Fruit fly (Drosophila melanogaster) whole organism, embryonic: ENCODE data around the gene CG18661.

Experiments used
- Abd-B ChIP-seq: fragments of 200-800 bp; sonication (Bioruptor generic); optimal IDR thresholded peaks from 2 replicates; lab custom pipeline; 2018; ENCODE audit warnings: missing biosample characterization, mild to moderate bottlenecking, missing genetic modification characterization, moderate library complexity
- Atf3 ChIP-seq: fragments of 200-800 bp; sonication (Bioruptor generic); optimal IDR thresholded peaks from 3 replicates; lab custom pipeline; 2016; ENCODE audit warnings: missing biosample characterization, missing genetic modification characterization
- B-H1 ChIP-seq: fragments of 200-800 bp; sonication (Bioruptor generic); IDR thresholded peaks from 3 replicates; pipeline ENCODE4 v1.3.6; 2022; ENCODE audit warnings: missing biosample characterization, missing genetic modification characterization
- Bdp1 ChIP-seq: fragments of 200-800 bp; sonication (Bioruptor generic); optimal IDR thresholded peaks from 3 replicates; lab custom pipeline; 2016; ENCODE audit warnings: missing biosample characterization, missing genetic modification characterization
- Blimp-1 ChIP-seq: fragments of 200-800 bp; sonication (Bioruptor generic); optimal IDR thresholded peaks from 3 replicates; lab custom pipeline; 2018; ENCODE audit warnings: missing biosample characterization, missing genetic modification characterization, mild to moderate bottlenecking, moderate library complexity, missing genetic modification reagents
- CG10274 ChIP-seq: fragments of 200-800 bp; sonication (Bioruptor generic); optimal IDR thresholded peaks from 3 replicates; lab custom pipeline; 2017; ENCODE audit warnings: missing biosample characterization, mild to moderate bottlenecking, missing genetic modification characterization
- CG10321 ChIP-seq: fragments of 200-800 bp; sonication (Bioruptor generic); IDR thresholded peaks from 2 replicates; pipeline ENCODE4 v1.3.6; 2022; ENCODE audit warnings: missing biosample characterization, missing genetic modification characterization
- CG14710 ChIP-seq: fragments of 200-800 bp; sonication (Bioruptor generic); optimal IDR thresholded peaks from 3 replicates; lab custom pipeline; 2019; ENCODE audit warnings: missing biosample characterization, mild to moderate bottlenecking, missing genetic modification characterization, moderate library complexity
- CG1602 ChIP-seq: fragments of 200-800 bp; sonication (Bioruptor generic); optimal IDR thresholded peaks from 3 replicates; lab custom pipeline; 2016; ENCODE audit warnings: missing biosample characterization, missing genetic modification characterization
- CG34224 ChIP-seq: fragments of 200-800 bp; sonication (Bioruptor generic); IDR thresholded peaks from 3 replicates; pipeline ENCODE4 v1.3.6; 2022; ENCODE audit warnings: missing biosample characterization, missing genetic modification characterization; ENCODE audit not compliant: partially characterized antibody
- CG3995 ChIP-seq: fragments of 200-800 bp; sonication (Bioruptor generic); optimal IDR thresholded peaks from 3 replicates; lab custom pipeline; 2016; ENCODE audit warnings: missing biosample characterization, missing genetic modification characterization
- CG5180 ChIP-seq: fragments of 200-800 bp; sonication (Bioruptor generic); optimal IDR thresholded peaks from 3 replicates; lab custom pipeline; 2017; ENCODE audit warnings: missing biosample characterization, missing genetic modification characterization, mild to moderate bottlenecking, moderate library complexity, missing genetic modification reagents
- CG6854 ChIP-seq: fragments of 200-800 bp; sonication (Bioruptor generic); optimal IDR thresholded peaks from 3 replicates; lab custom pipeline; 2017; ENCODE audit warnings: missing biosample characterization, mild to moderate bottlenecking, missing genetic modification characterization
- CG7839 ChIP-seq: fragments of 200-800 bp; sonication (Bioruptor generic); optimal IDR thresholded peaks from 3 replicates; lab custom pipeline; 2018; ENCODE audit warnings: missing biosample characterization, mild to moderate bottlenecking, missing genetic modification characterization, moderate library complexity
- D19A ChIP-seq: fragments of 200-800 bp; optimal IDR thresholded peaks from 3 replicates; lab custom pipeline; 2019; ENCODE audit warnings: missing biosample characterization, mild to moderate bottlenecking, missing genetic modification characterization, moderate library complexity
- Deaf1 ChIP-seq: fragments of 200-800 bp; optimal IDR thresholded peaks from 3 replicates; lab custom pipeline; 2019; ENCODE audit warnings: missing biosample characterization, mild to moderate bottlenecking, missing genetic modification characterization, moderate library complexity
- Dip3 ChIP-seq: fragments of 200-800 bp; sonication (Bioruptor generic); optimal IDR thresholded peaks from 3 replicates; lab custom pipeline; 2016; ENCODE audit warnings: missing biosample characterization, missing genetic modification characterization
- Ets65A ChIP-seq: fragments of 200-800 bp; sonication (Bioruptor generic); peaks from one replicate; lab custom pipeline; 2016; ENCODE audit warnings: missing biosample characterization, missing genetic modification characterization
- HmgZ ChIP-seq: fragments of 200-800 bp; sonication (Bioruptor generic); optimal IDR thresholded peaks from 2 replicates; lab custom pipeline; 2018; ENCODE audit warnings: missing biosample characterization, mild to moderate bottlenecking, missing genetic modification characterization
- Meics ChIP-seq: fragments of 200-800 bp; sonication (Bioruptor generic); optimal IDR thresholded peaks from 2 replicates; lab custom pipeline; 2017; ENCODE audit warnings: missing biosample characterization, mild to moderate bottlenecking, missing genetic modification characterization
- Taf1 ChIP-seq: fragments of 200-800 bp; sonication (Bioruptor generic); IDR thresholded peaks from 2 replicates; pipeline ENCODE4 v1.3.6; 2022; ENCODE audit warnings: missing biosample characterization, missing genetic modification characterization
- chinmo ChIP-seq: fragments of 200-800 bp; sonication (Bioruptor generic); IDR thresholded peaks from 4 replicates; pipeline ENCODE4 v1.3.6; 2022; ENCODE audit warnings: missing biosample characterization, missing genetic modification characterization; ENCODE audit not compliant: partially characterized antibody
- danr ChIP-seq: fragments of 200-800 bp; sonication (Bioruptor generic); IDR thresholded peaks from 2 replicates; pipeline ENCODE4 v1.3.6; 2022; ENCODE audit warnings: missing biosample characterization, missing genetic modification characterization
- dm ChIP-seq: fragments of 200-800 bp; sonication (Bioruptor generic); optimal IDR thresholded peaks from 3 replicates; lab custom pipeline; 2016; ENCODE audit warnings: missing biosample characterization, missing genetic modification characterization
- esg ChIP-seq: fragments of 200-800 bp; sonication (Bioruptor generic); conservative IDR thresholded peaks from 2 replicates; pipeline ENCODE4 v1.3.6; 2022; ENCODE audit warnings: missing biosample characterization, missing genetic modification characterization
- exex ChIP-seq: fragments of 200-800 bp; sonication (Bioruptor generic); optimal IDR thresholded peaks from 4 replicates; lab custom pipeline; 2018; ENCODE audit warnings: missing biosample characterization, mild to moderate bottlenecking, missing genetic modification characterization, moderate library complexity
- peb ChIP-seq: fragments of 200-800 bp; sonication (Bioruptor generic); IDR thresholded peaks from 2 replicates; pipeline ENCODE4 v1.3.6; 2022; ENCODE audit warnings: missing biosample characterization, missing genetic modification characterization
- sna ChIP-seq: fragments of 200-800 bp; sonication (Bioruptor generic); IDR thresholded peaks from 2 replicates; pipeline ENCODE4 v1.3.6; 2022; ENCODE audit warnings: missing biosample characterization, missing genetic modification characterization; ENCODE audit not compliant: partially characterized antibody
- stwl ChIP-seq: fragments of 200-800 bp; sonication (Bioruptor generic); optimal IDR thresholded peaks from 3 replicates; lab custom pipeline; 2018; ENCODE audit warnings: missing biosample characterization, mild to moderate bottlenecking, missing genetic modification characterization, moderate library complexity

Gene CG18661

dm6 chr2L:9013968-9014367 is 16.6 kb downstream of the CG18661 start, which contains the start of gene Rcd-1r:
Rcd-1r (minus strand) TSS chr2L:9014068.
- TF ChIP-seq Dip3 (GFP tag; lab: Kevin White, UChicago) = no peak
- TF ChIP-seq stwl = peak; percentile 22
- no peak for TF ChIP-seq CG3995 (GFP tag; lab: Kevin White, UChicago)
- TF ChIP-seq Abd-B (GFP tag; lab: Kevin White, UChicago) = no peak
- no peak for TF ChIP-seq Atf3 (GFP tag; lab: Kevin White, UChicago)
- TF ChIP-seq CG10274 (GFP tag; lab: Kevin White, UChicago) = no peak
- no peak for TF ChIP-seq CG14710
- no peak for TF ChIP-seq Bdp1 (GFP tag; lab: Kevin White, UChicago)
- peak; percentile 75 for TF ChIP-seq exex (tag; lab: Kevin White, UChicago)
- no peak for TF ChIP-seq CG6854
- no peak for TF ChIP-seq Meics (GFP tag; lab: Kevin White, UChicago)
- no peak for TF ChIP-seq CG7839 (tag; lab: Kevin White, UChicago)

DNA sequence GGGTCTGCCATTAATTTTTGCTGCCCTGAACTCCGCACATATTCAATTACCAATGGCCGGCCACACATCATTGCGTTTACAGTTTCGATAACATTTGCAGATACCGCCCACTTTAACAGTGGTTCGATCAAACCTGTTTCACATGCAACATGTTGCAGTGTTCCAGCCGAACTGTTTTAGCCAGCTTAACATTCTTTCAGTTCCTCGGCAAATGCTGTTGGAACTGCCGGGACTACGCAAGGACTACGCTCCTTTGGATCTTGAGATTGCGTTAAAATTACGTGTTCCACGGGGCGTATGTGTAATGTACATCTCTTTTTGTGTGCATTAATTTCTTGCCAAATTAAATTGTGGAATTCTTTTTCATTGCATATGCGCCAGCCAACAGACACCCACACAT is 22.0 kb downstream of the CG18661 start:
- no peak for TF ChIP-seq HmgZ (tag; lab: Kevin White, UChicago)
- no peak for TF ChIP-seq sna (GFP tag; lab: Robert Waterston, UW)
- peak; percentile 67 for TF ChIP-seq Deaf1
- TF ChIP-seq CG5180 = peak; percentile 96
- TF ChIP-seq dm (GFP tag; lab: Kevin White, UChicago) = no peak
- no peak for TF ChIP-seq CG14710
- no peak for TF ChIP-seq CG34224 (GFP tag; lab: Robert Waterston, UW)
- TF ChIP-seq peb = no peak
- peak; percentile 10 for TF ChIP-seq stwl
- TF ChIP-seq chinmo (GFP tag; lab: Robert Waterston, UW) = 0 out of 4 replicates have a peak, but pooled peaks have one; percentile 10
- no peak for TF ChIP-seq D19A (tag; lab: Kevin White, UChicago)
- TF ChIP-seq, all 482 proteins: peak for 4

- TF ChIP-seq danr (GFP tag; lab: Robert Waterston, UW) (no peak), CG1602 (GFP tag; lab: Kevin White, UChicago) (no peak), Blimp-1 (GFP tag; lab: Kevin White, UChicago) (no peak), B-H1 (GFP tag; lab: Robert Waterston, UW) (no peak), Taf1 (GFP tag; lab: Robert Waterston, UW) (no peak), Ets65A (GFP tag; lab: Kevin White, UChicago) (peak; percentile 91)
- TF ChIP-seq, all 482 proteins: peak for 1
These were observed 28.8 kb downstream of the CG18661 start for dm6 chr2L:9026157-9026556.

- 0 out of 2 replicates have a peak, but pooled peaks have one; percentile 9 for TF ChIP-seq esg (GFP tag; lab: Robert Waterston, UW)
- TF ChIP-seq CG10321 = no peak
These were observed 34.3 kb downstream of the CG18661 start, which contains the start of gene CG9582 for dm6 chr2L:9031736-9032135. CG9582 (minus strand) TSS chr2L:9031836.
